Worm (Caenorhabditis elegans) whole organism, midembryonic: Measurements from ENCODE around the gene nhl-3.

Experiments used
- cog-1 ChIP-seq: sonication (generic microtip); optimal IDR thresholded peaks from 2 replicates; lab custom pipeline; 2016; ENCODE audit warnings: missing genetic modification characterization, missing compliant biosample characterization
- flt-1 ChIP-seq: fragments of 200-800 bp; sonication (Bioruptor generic); IDR thresholded peaks from 2 replicates; pipeline ENCODE4 v1.3.6; 2022; ENCODE audit warnings: missing genetic modification characterization, missing compliant biosample characterization
- tab-1 ChIP-seq: fragments of 200-800 bp; sonication (Bioruptor generic); IDR thresholded peaks from 2 replicates; pipeline ENCODE4 v1.3.6; 2022; ENCODE audit warnings: missing genetic modification characterization, missing compliant biosample characterization

DNA sequence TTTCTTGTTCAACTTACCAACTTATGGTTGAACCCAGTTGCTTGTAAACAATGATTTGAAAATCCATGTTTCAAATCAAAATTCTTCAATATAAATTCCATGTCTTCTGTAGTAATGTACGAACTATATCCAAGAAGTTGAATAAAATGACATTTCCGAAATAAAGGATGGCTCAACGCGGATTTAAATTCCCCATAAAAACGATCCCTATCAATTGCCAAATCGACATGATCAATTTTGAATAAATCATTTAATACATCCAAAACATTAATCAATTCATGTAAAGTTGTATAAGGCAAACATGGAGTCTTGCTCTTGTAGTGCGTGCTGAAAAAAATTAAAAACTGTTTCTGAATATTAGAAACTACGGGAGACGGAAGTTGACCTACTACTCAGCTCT lies 10.8 kb downstream of the nhl-3 start, which contains the start of gene W08F4.10:
- TF ChIP-seq tab-1 (GFP tag; lab: Robert Waterston, UW) (no peak), cog-1 (no peak), flt-1 (GFP tag; lab: Robert Waterston, UW) (no peak)
